Worm (Caenorhabditis elegans): ENCODE results near the gene C14B1.12.

ce11 chrIII:3774550-3774949, 49.8 kb upstream of the C14B1.12 start:
- no peak for TF ChIP-seq mdl-1 (tag; optimal IDR thresholded peaks at IDR 0.05)
- no peak for TF ChIP-seq nhr-77 (tag; optimal IDR thresholded peaks at IDR 0.05)
- no peak for TF ChIP-seq fkh-10 (GFP tag; optimal IDR thresholded peaks at IDR 0.05)

Measured in whole organism, L4 larva.